Worm (Caenorhabditis elegans): ENCODE measurements around the gene tag-30.

Gene tag-30

ce11 chrIV:11857159-11857565 lies 2.2 kb upstream of the tag-30 start (continued):
- peak; percentile 78 for TF ChIP-seq hlh-11 (tag; optimal IDR thresholded peaks at IDR 0.05)
- TF ChIP-seq hlh-30 (tag; optimal IDR thresholded peaks at IDR 0.05; ENCODE audit: insufficient read depth): peak; percentile 61
- TF ChIP-seq lsy-2 (tag; optimal IDR thresholded peaks at IDR 0.05): peak; percentile 55 to 79
- TF ChIP-seq dpl-1 (GFP tag; optimal IDR thresholded peaks at IDR 0.05): peak; percentile 19
- peak; percentile 89 for TF ChIP-seq rbr-2 (tag; optimal IDR thresholded peaks at IDR 0.05)
- peak; percentile 38; the same call in 1 of the 2 replicates for TF ChIP-seq T26A8.4 (GFP tag; IDR thresholded peaks at IDR 0.05)
- peak; percentile 24 for TF ChIP-seq nhr-6 (tag; optimal IDR thresholded peaks at IDR 0.05)
- no peak for TF ChIP-seq nhr-41 (GFP tag; IDR thresholded peaks at IDR 0.05)
- no peak for TF ChIP-seq Y48G9A.11 (GFP tag; IDR thresholded peaks at IDR 0.05)
- no peak; the same call in 1 of the 2 replicates for TF ChIP-seq pha-4 (GFP tag; IDR thresholded peaks at IDR 0.05)
- TF ChIP-seq pha-4 (tag; optimal IDR thresholded peaks at IDR 0.05): no peak
- no peak for TF ChIP-seq daf-12 (tag; optimal IDR thresholded peaks at IDR 0.05)
- peak; percentile 96 for TF ChIP-seq aha-1 (tag)
- TF ChIP-seq F37D6.2 (tag; optimal IDR thresholded peaks at IDR 0.05): peak; percentile 71
- 0 out of 2 replicates have a peak, but pooled peaks have one; percentile 28 for TF ChIP-seq tra-1 (GFP tag; IDR thresholded peaks at IDR 0.05)
- TF ChIP-seq ceh-44 (GFP tag; IDR thresholded peaks at IDR 0.05): peak; percentile 51; the same call in 1 of the 2 replicates
- no peak for TF ChIP-seq lin-1 (GFP tag; IDR thresholded peaks at IDR 0.05)
- no peak for TF ChIP-seq zfp-2 (tag; optimal IDR thresholded peaks at IDR 0.05)
- TF ChIP-seq lin-13 (GFP tag; optimal IDR thresholded peaks at IDR 0.05): peak; percentile 58
- TF ChIP-seq zip-2 (tag; optimal IDR thresholded peaks at IDR 0.05): no peak
- peak; percentile 54; the same call in 1 of the 2 replicates for TF ChIP-seq ctbp-1 (GFP tag; IDR thresholded peaks at IDR 0.05)
- peak in 1 of 2 experiments; percentile 22 for TF ChIP-seq daf-16 (GFP tag; optimal IDR thresholded peaks at IDR 0.05)
- TF ChIP-seq daf-16 (tag; optimal IDR thresholded peaks at IDR 0.05): peak; percentile 21
- TF ChIP-seq mep-1 (tag; optimal IDR thresholded peaks at IDR 0.05): peak; percentile 81
- TF ChIP-seq unc-130 (GFP tag; optimal IDR thresholded peaks at IDR 0.05): no peak
- peak; percentile 22 for TF ChIP-seq nhr-77 (tag; optimal IDR thresholded peaks at IDR 0.05)
- TF ChIP-seq madf-5 (GFP tag; IDR thresholded peaks at IDR 0.05): no peak
- TF ChIP-seq Y75B8A.6 (GFP tag; IDR thresholded peaks at IDR 0.05): no peak
- peak; percentile 75 for TF ChIP-seq ceh-20 (GFP tag; IDR thresholded peaks at IDR 0.05)
- peak in 1 of 2 experiments; percentile 56 for TF ChIP-seq hif-1 (tag; optimal IDR thresholded peaks at IDR 0.05)
- TF ChIP-seq snpc-1.2 (GFP tag; IDR thresholded peaks at IDR 0.05): no peak
- no peak for TF ChIP-seq nhr-102 (tag; optimal IDR thresholded peaks at IDR 0.05)
- TF ChIP-seq saeg-2 (GFP tag; IDR thresholded peaks at IDR 0.05): no peak
- no peak for TF ChIP-seq dmd-9 (GFP tag; IDR thresholded peaks at IDR 0.05)
- TF ChIP-seq Y105C5A.15 (GFP tag; IDR thresholded peaks at IDR 0.05): no peak
- no peak for TF ChIP-seq snpc-4 (tag; optimal IDR thresholded peaks at IDR 0.05)
- no peak for TF ChIP-seq F10B5.3 (tag; optimal IDR thresholded peaks at IDR 0.05)
- TF ChIP-seq T20F7.1 (GFP tag; optimal IDR thresholded peaks at IDR 0.05): no peak
- TF ChIP-seq fkh-10 (GFP tag; optimal IDR thresholded peaks at IDR 0.05): peak; percentile 83
- TF ChIP-seq daf-19 (GFP tag; conservative IDR thresholded peaks at IDR 0.05): no peak
- no peak for TF ChIP-seq dmd-8 (GFP tag; IDR thresholded peaks at IDR 0.05)
- TF ChIP-seq nhr-11 (tag; optimal IDR thresholded peaks at IDR 0.05): peak; percentile 73
- TF ChIP-seq fos-1 (tag; optimal IDR thresholded peaks at IDR 0.05): no peak
- peak; percentile 29 to 54 for TF ChIP-seq mdl-1 (tag; optimal IDR thresholded peaks at IDR 0.05)
- TF ChIP-seq spr-1 (tag; optimal IDR thresholded peaks at IDR 0.05): peak; percentile 45
- peak; percentile 90 for TF ChIP-seq hmg-1.1 (GFP tag; IDR thresholded peaks at IDR 0.05)
- no peak for TF ChIP-seq nhr-48 (tag; optimal IDR thresholded peaks at IDR 0.05)
